Fruit fly (Drosophila melanogaster): Measurements from ENCODE around the gene Gdap1.
A peak's percentile ranks its signal among the peaks of the same experiment; 100 is the strongest.

Gdap1 gene

dm6 chr3L:5139312-5139711 is 2.4 kb upstream of the Gdap1 start, which contains the start of the genes Tcs5 and CHMP2B (continued):
- TF ChIP-seq ind (GFP tag; optimal IDR thresholded peaks at IDR 0.05) (peak; percentile 100), CG10321 (GFP tag; IDR thresholded peaks at IDR 0.05) (peak; percentile 91), fd102C (GFP tag; optimal IDR thresholded peaks at IDR 0.05) (peak; percentile 98), CG2116 (GFP tag; optimal IDR thresholded peaks at IDR 0.05) (peak; percentile 94), CG8290 (GFP tag; optimal IDR thresholded peaks at IDR 0.05) (peak; percentile 99), CG8290 (tag; optimal IDR thresholded peaks at IDR 0.05) (peak; percentile 98 to 99), CG43689 (GFP tag; IDR thresholded peaks at IDR 0.05) (peak; percentile 99), CG2875 (GFP tag; optimal IDR thresholded peaks at IDR 0.05) (peak; percentile 100), CG9727 (GFP tag; optimal IDR thresholded peaks at IDR 0.05) (peak; percentile 99), ewg (GFP tag; optimal IDR thresholded peaks at IDR 0.05) (peak; percentile 99), Sry-β (GFP tag; optimal IDR thresholded peaks at IDR 0.05) (peak; percentile 80), CG11093 (GFP tag; IDR thresholded peaks at IDR 0.05) (peak; percentile 100), Lpt (GFP tag; optimal IDR thresholded peaks at IDR 0.05) (no peak), otp (GFP tag; IDR thresholded peaks at IDR 0.05) (peak; percentile 100), CG10565 (GFP tag; optimal IDR thresholded peaks at IDR 0.05) (peak; percentile 98), CG5180 (GFP tag; optimal IDR thresholded peaks at IDR 0.05) (peak; percentile 90), CG15011 (GFP tag; optimal IDR thresholded peaks at IDR 0.05) (peak; percentile 99), Dek (tag; optimal IDR thresholded peaks at IDR 0.05) (peak; percentile 100), prd (optimal IDR thresholded peaks at IDR 0.05) (no peak), prd (GFP tag; IDR thresholded peaks at IDR 0.05) (peak; percentile 100), CG16813 (GFP tag; IDR thresholded peaks at IDR 0.05; ENCODE audit: partially characterized antibody) (peak; percentile 38; the same call in 1 of the 3 replicates), cato (GFP tag; optimal IDR thresholded peaks at IDR 0.05; ENCODE audit: borderline replicate concordance) (peak; percentile 100), gsb-n (tag; optimal IDR thresholded peaks at IDR 0.05) (peak; percentile 99), CG3838 (GFP tag; optimal IDR thresholded peaks at IDR 0.05) (peak; percentile 99), knrl (GFP tag; IDR thresholded peaks at IDR 0.05; ENCODE audit: partially characterized antibody) (peak; percentile 54), Ada2b (GFP tag; IDR thresholded peaks at IDR 0.05) (peak; percentile 100), run (tag; optimal IDR thresholded peaks at IDR 0.05) (peak; percentile 98), CG4328 (GFP tag; optimal IDR thresholded peaks at IDR 0.05) (peak; percentile 99), so (GFP tag; IDR thresholded peaks at IDR 0.05) (peak; percentile 100), Optix (GFP tag; IDR thresholded peaks at IDR 0.05) (peak; percentile 100), CG10209 (GFP tag; optimal IDR thresholded peaks at IDR 0.05) (peak; percentile 100), CG12104 (GFP tag; optimal IDR thresholded peaks at IDR 0.05) (peak; percentile 99), tna (GFP tag; IDR thresholded peaks at IDR 0.05; ENCODE audit: partially characterized antibody) (no peak), Six4 (GFP tag; optimal IDR thresholded peaks at IDR 0.05) (peak; percentile 100), sqz (GFP tag; optimal IDR thresholded peaks at IDR 0.05) (peak; percentile 99), Hr3 (GFP tag; optimal IDR thresholded peaks at IDR 0.05) (peak; percentile 100), CG12236 (GFP tag; optimal IDR thresholded peaks at IDR 0.05) (peak; percentile 99), Bdp1 (GFP tag; optimal IDR thresholded peaks at IDR 0.05) (peak; percentile 96), usp (GFP tag; optimal IDR thresholded peaks at IDR 0.05) (no peak), hth (optimal IDR thresholded peaks at IDR 0.05) (no peak), sr (GFP tag; IDR thresholded peaks at IDR 0.05) (peak; percentile 100), CG8388 (GFP tag; optimal IDR thresholded peaks at IDR 0.05) (peak; percentile 99), odd (GFP tag; optimal IDR thresholded peaks at IDR 0.05) (peak; percentile 99), wor (GFP tag; IDR thresholded peaks at IDR 0.05) (peak; percentile 100), CG33557 (GFP tag; optimal IDR thresholded peaks at IDR 0.05) (peak; percentile 99), ato (GFP tag; IDR thresholded peaks at IDR 0.05; ENCODE audit: partially characterized antibody) (no peak), sna (GFP tag; IDR thresholded peaks at IDR 0.05; ENCODE audit: partially characterized antibody) (0 out of 2 replicates have a peak, but pooled peaks have one; percentile 42), Fer1 (GFP tag; optimal IDR thresholded peaks at IDR 0.05) (peak; percentile 99), CG7839 (tag; optimal IDR thresholded peaks at IDR 0.05) (peak; percentile 100), bcd (GFP tag; optimal IDR thresholded peaks at IDR 0.05) (peak; percentile 100), lab (GFP tag; optimal IDR thresholded peaks at IDR 0.05) (peak; percentile 100)

All from whole organism, embryonic.